Fruit fly (Drosophila melanogaster) whole organism, adult: Measurements from ENCODE around the gene CNMa.

Experiments
- CG11617 ChIP-seq: fragments of 200-800 bp; sonication (Bioruptor generic); optimal IDR thresholded peaks from 2 replicates; lab custom pipeline; 2017; ENCODE audit warnings: mild to moderate bottlenecking, missing biosample characterization, missing genetic modification reagents, missing genetic modification characterization
- CG12768 ChIP-seq: fragments of 200-800 bp; sonication (Bioruptor generic); optimal IDR thresholded peaks from 2 replicates; lab custom pipeline; 2017; ENCODE audit warnings: missing biosample characterization, missing genetic modification characterization, mild to moderate bottlenecking, moderate library complexity, missing genetic modification reagents
- CG14711 ChIP-seq: fragments of 200-800 bp; sonication (Bioruptor generic); optimal IDR thresholded peaks from 2 replicates; lab custom pipeline; 2018; ENCODE audit warnings: missing biosample characterization, mild to moderate bottlenecking, missing genetic modification characterization, moderate library complexity
- CG1620 ChIP-seq: fragments of 200-800 bp; sonication (Bioruptor generic); optimal IDR thresholded peaks from 2 replicates; lab custom pipeline; 2016; ENCODE audit warnings: missing biosample characterization, missing genetic modification characterization
- CG33017 ChIP-seq: fragments of 200-800 bp; sonication (Bioruptor generic); optimal IDR thresholded peaks from 2 replicates; lab custom pipeline; 2018; ENCODE audit warnings: missing biosample characterization, mild to moderate bottlenecking, missing genetic modification characterization, moderate library complexity
- CG5204 ChIP-seq: fragments of 200-800 bp; sonication (Bioruptor generic); optimal IDR thresholded peaks from 2 replicates; lab custom pipeline; 2016; ENCODE audit warnings: missing biosample characterization, missing genetic modification characterization
- CG7045 ChIP-seq: fragments of 200-800 bp; sonication (Bioruptor generic); optimal IDR thresholded peaks from 2 replicates; lab custom pipeline; 2017; ENCODE audit warnings: missing biosample characterization, mild to moderate bottlenecking, missing genetic modification characterization
- CG7101 ChIP-seq: fragments of 200-800 bp; sonication (Bioruptor generic); optimal IDR thresholded peaks from 2 replicates; lab custom pipeline; 2018; ENCODE audit warnings: missing biosample characterization, mild to moderate bottlenecking, missing genetic modification characterization, moderate library complexity
- Clk ChIP-seq: fragments of 200-800 bp; sonication (Bioruptor generic); optimal IDR thresholded peaks from 2 replicates; lab custom pipeline; 2017; ENCODE audit warnings: missing biosample characterization, missing genetic modification characterization
- Crg-1 ChIP-seq: fragments of 200-800 bp; sonication (Bioruptor generic); optimal IDR thresholded peaks from 2 replicates; lab custom pipeline; 2016; ENCODE audit warnings: missing biosample characterization, missing genetic modification characterization
- Hr96 ChIP-seq: fragments of 200-800 bp; sonication (Bioruptor generic); optimal IDR thresholded peaks from 2 replicates; lab custom pipeline; 2016; ENCODE audit warnings: missing biosample characterization, missing genetic modification characterization
- Mnt ChIP-seq: fragments of 200-800 bp; sonication (Bioruptor generic); optimal IDR thresholded peaks from 2 replicates; lab custom pipeline; 2016; ENCODE audit warnings: missing biosample characterization, mild to moderate bottlenecking, missing genetic modification characterization
- bab1 ChIP-seq: fragments of 200-800 bp; sonication (Bioruptor generic); optimal IDR thresholded peaks from 3 replicates; lab custom pipeline; 2019; ENCODE audit warnings: missing biosample characterization, mild to moderate bottlenecking, missing genetic modification characterization, moderate library complexity
- cic ChIP-seq: fragments of 200-800 bp; sonication (Bioruptor generic); optimal IDR thresholded peaks from 2 replicates; lab custom pipeline; 2017; ENCODE audit warnings: missing biosample characterization, mild to moderate bottlenecking, missing genetic modification characterization, moderate library complexity
- cnc ChIP-seq, 2 experiments: fragments of >200 bp; optimal IDR thresholded peaks; 2 replicates each; lab custom pipeline; 2017
- kay ChIP-seq: fragments of 200-800 bp; sonication (Bioruptor generic); peaks from one replicate; lab custom pipeline; 2016; ENCODE audit warnings: missing biosample characterization, missing genetic modification characterization, borderline replicate concordance
- ovo ChIP-seq: fragments of 200-800 bp; sonication (Bioruptor generic); optimal IDR thresholded peaks from 2 replicates; lab custom pipeline; 2016; ENCODE audit warnings: missing biosample characterization, missing genetic modification characterization
- pad ChIP-seq: fragments of 200-800 bp; sonication (Bioruptor generic); optimal IDR thresholded peaks from 3 replicates; lab custom pipeline; 2017; ENCODE audit warnings: missing biosample characterization, missing genetic modification characterization, mild to moderate bottlenecking, moderate library complexity, missing genetic modification reagents
- tj ChIP-seq: fragments of 200-800 bp; sonication (Bioruptor generic); optimal IDR thresholded peaks from 3 replicates; lab custom pipeline; 2017; ENCODE audit warnings: missing biosample characterization, mild to moderate bottlenecking, missing genetic modification characterization, moderate library complexity
- toe ChIP-seq: fragments of 200-800 bp; sonication (Bioruptor generic); optimal IDR thresholded peaks from 2 replicates; lab custom pipeline; 2016; ENCODE audit warnings: missing biosample characterization, missing genetic modification characterization

CNMa gene

dm6 chr3L:1841984-1842383 lies 13.4 kb downstream of the CNMa start, which contains the start of gene Cpr62Bc:
Gene Cpr62Bc (minus strand): TSS chr3L:1842084.
- TF ChIP-seq Mnt (GFP tag; lab: Kevin White, UChicago) (no peak), kay (no peak), pad (GFP tag; lab: Kevin White, UChicago) (no peak), cic (GFP tag; lab: Kevin White, UChicago) (no peak)

dm6 chr3L:1835064-1835463 lies 20.3 kb downstream of the CNMa start, which contains the start of gene Cpr62Bb:
Gene Cpr62Bb (minus strand): TSS chr3L:1835164.
- TF ChIP-seq Hr96 = no peak
- no peak for TF ChIP-seq Crg-1 (GFP tag; lab: Kevin White, UChicago)
- TF ChIP-seq CG7101 = no peak
- TF ChIP-seq Mnt (GFP tag; lab: Kevin White, UChicago) = no peak
- TF ChIP-seq CG5204 = no peak
- no peak for TF ChIP-seq CG1620 (GFP tag; lab: Kevin White, UChicago)
- TF ChIP-seq CG7045 (GFP tag; lab: Kevin White, UChicago) = no peak
- TF ChIP-seq Clk (GFP tag; lab: Kevin White, UChicago) = no peak

dm6 chr3L:1831753-1832268 lies 23.6 kb downstream of the CNMa start, which contains the start of gene Cpr62Ba:
Gene Cpr62Ba (minus strand): TSS chr3L:1831783.
- TF ChIP-seq cic (GFP tag; lab: Kevin White, UChicago) (no peak), Crg-1 (GFP tag; lab: Kevin White, UChicago) (no peak), Hr96 (no peak), CG5204 (no peak)

- TF ChIP-seq cnc (optimal IDR thresholded peaks at IDR 0.05; lab: Kevin White, UChicago) (no peak), tj (no peak), cic (GFP tag; lab: Kevin White, UChicago) (no peak), bab1 (no peak), CG12768 (GFP tag; lab: Kevin White, UChicago) (no peak), kay (no peak), ovo (no peak), Mnt (GFP tag; lab: Kevin White, UChicago) (no peak), CG33017 (no peak), CG14711 (tag; lab: Kevin White, UChicago) (no peak), CG7101 (no peak), CG7045 (GFP tag; lab: Kevin White, UChicago) (no peak), Hr96 (no peak), Crg-1 (GFP tag; lab: Kevin White, UChicago) (no peak), pad (GFP tag; lab: Kevin White, UChicago) (no peak)
Measured at dm6 chr3L:1829539-1829938, 25.9 kb downstream of the CNMa start.

- TF ChIP-seq cnc (optimal IDR thresholded peaks at IDR 0.05; lab: Kevin White, UChicago) (no peak), toe (GFP tag; lab: Kevin White, UChicago) (no peak), Crg-1 (GFP tag; lab: Kevin White, UChicago) (no peak), pad (GFP tag; lab: Kevin White, UChicago) (no peak), CG7101 (no peak), CG14711 (tag; lab: Kevin White, UChicago) (no peak), tj (no peak), CG1620 (GFP tag; lab: Kevin White, UChicago) (no peak), CG12768 (GFP tag; lab: Kevin White, UChicago) (no peak), kay (no peak), ovo (no peak), CG33017 (no peak), CG5204 (no peak), Clk (GFP tag; lab: Kevin White, UChicago) (no peak), bab1 (no peak)
Measured at dm6 chr3L:1827809-1828371, 27.5 kb downstream of the CNMa start.

- TF ChIP-seq Hr96 (no peak), toe (GFP tag; lab: Kevin White, UChicago) (no peak), CG7045 (GFP tag; lab: Kevin White, UChicago) (no peak), CG7101 (no peak), CG1620 (GFP tag; lab: Kevin White, UChicago) (no peak), ovo (no peak), Crg-1 (GFP tag; lab: Kevin White, UChicago) (no peak), cic (GFP tag; lab: Kevin White, UChicago) (no peak), CG11617 (no peak), CG33017 (no peak), Mnt (GFP tag; lab: Kevin White, UChicago) (no peak), bab1 (no peak), CG12768 (GFP tag; lab: Kevin White, UChicago) (no peak), tj (no peak), CG5204 (no peak), kay (no peak), cnc (optimal IDR thresholded peaks at IDR 0.05; lab: Kevin White, UChicago) (no peak), CG14711 (tag; lab: Kevin White, UChicago) (no peak)
Measured at dm6 chr3L:1822365-1822764, 33.0 kb downstream of the CNMa start.

dm6 chr3L:1821140-1821539 lies 34.3 kb downstream of the CNMa start:
- TF ChIP-seq kay (no peak), tj (no peak)
